Fruit fly (Drosophila melanogaster) whole organism, embryonic: ENCODE results near the gene Cyt-c-p.

Experiments used
- Awh ChIP-seq: fragments of 200-800 bp; sonication (Bioruptor generic); IDR thresholded peaks from 2 replicates; pipeline ENCODE4, ENCODE4 v1.3.6; 2022; ENCODE audit warnings: missing biosample characterization, missing genetic modification characterization
- Bteb2 ChIP-seq: fragments of 200-800 bp; sonication (Bioruptor generic); optimal IDR thresholded peaks from 2 replicates; lab custom pipeline; 2016; ENCODE audit warnings: missing biosample characterization, missing genetic modification characterization
- CG10654 ChIP-seq: fragments of 200-800 bp; sonication (Bioruptor generic); optimal IDR thresholded peaks from 2 replicates; lab custom pipeline; 2016; ENCODE audit warnings: missing biosample characterization, missing genetic modification characterization
- CG10979 ChIP-seq: fragments of 200-800 bp; sonication (Bioruptor generic); optimal IDR thresholded peaks from 2 replicates; lab custom pipeline; 2018; ENCODE audit warnings: missing biosample characterization, mild to moderate bottlenecking, missing genetic modification characterization, moderate library complexity
- CG12219 ChIP-seq: fragments of 200-800 bp; sonication (Bioruptor generic); optimal IDR thresholded peaks from 3 replicates; lab custom pipeline; 2018; ENCODE audit warnings: missing biosample characterization, mild to moderate bottlenecking, missing genetic modification characterization
- CG13287 ChIP-seq: fragments of 200-800 bp; sonication (Bioruptor generic); IDR thresholded peaks from 2 replicates; pipeline ENCODE4 v1.3.6; 2022; ENCODE audit warnings: missing biosample characterization, missing genetic modification characterization; ENCODE audit not compliant: partially characterized antibody
- CG15011 ChIP-seq: fragments of 200-800 bp; sonication (Bioruptor generic); optimal IDR thresholded peaks from 3 replicates; lab custom pipeline; 2018; ENCODE audit warnings: missing biosample characterization, mild to moderate bottlenecking, missing genetic modification characterization
- CG1647 ChIP-seq: fragments of 200-800 bp; sonication (Bioruptor generic); optimal IDR thresholded peaks from 3 replicates; lab custom pipeline; 2016; ENCODE audit warnings: missing biosample characterization, missing genetic modification characterization
- CG16863 ChIP-seq: fragments of 200-800 bp; sonication (Bioruptor generic); optimal IDR thresholded peaks from 3 replicates; lab custom pipeline; 2016; ENCODE audit warnings: missing biosample characterization, missing genetic modification characterization
- CG17802 ChIP-seq: fragments of 200-800 bp; sonication (Bioruptor generic); optimal IDR thresholded peaks from 2 replicates; lab custom pipeline; 2018; ENCODE audit warnings: missing biosample characterization, mild to moderate bottlenecking, missing genetic modification characterization, moderate library complexity
- CG2889 ChIP-seq: fragments of 200-800 bp; sonication (Bioruptor generic); IDR thresholded peaks from 3 replicates; pipeline ENCODE4 v1.3.6; 2022; ENCODE audit warnings: missing biosample characterization, missing genetic modification characterization
- CG30020 ChIP-seq: fragments of 200-800 bp; optimal IDR thresholded peaks from 2 replicates; lab custom pipeline; 2019; ENCODE audit warnings: missing biosample characterization, mild to moderate bottlenecking, missing genetic modification characterization, moderate library complexity
- CG30431 ChIP-seq: fragments of 200-800 bp; sonication (Bioruptor generic); optimal IDR thresholded peaks from 2 replicates; lab custom pipeline; 2017; ENCODE audit warnings: missing biosample characterization, missing genetic modification characterization
- CG31388 ChIP-seq: fragments of 200-800 bp; sonication (Bioruptor generic); optimal IDR thresholded peaks from 2 replicates; lab custom pipeline; 2016; ENCODE audit warnings: missing biosample characterization, missing genetic modification characterization
- CG3995 ChIP-seq: fragments of 200-800 bp; sonication (Bioruptor generic); optimal IDR thresholded peaks from 3 replicates; lab custom pipeline; 2016; ENCODE audit warnings: missing biosample characterization, missing genetic modification characterization
- CG42726 ChIP-seq: fragments of 200-800 bp; sonication (Bioruptor generic); IDR thresholded peaks from 2 replicates; pipeline ENCODE4 v1.3.6; 2022; ENCODE audit warnings: missing biosample characterization, missing genetic modification characterization; ENCODE audit not compliant: partially characterized antibody
- CG4282 ChIP-seq: fragments of 200-800 bp; sonication (Bioruptor generic); optimal IDR thresholded peaks from 2 replicates; lab custom pipeline; 2016; ENCODE audit warnings: missing biosample characterization, missing genetic modification characterization
- CG4707 ChIP-seq: fragments of 200-800 bp; sonication (Bioruptor generic); optimal IDR thresholded peaks from 2 replicates; lab custom pipeline; 2018; ENCODE audit warnings: missing biosample characterization, mild to moderate bottlenecking, missing genetic modification characterization, moderate library complexity
- CG7786 ChIP-seq: fragments of 200-800 bp; sonication (Bioruptor generic); optimal IDR thresholded peaks from 2 replicates; lab custom pipeline; 2016; ENCODE audit warnings: missing biosample characterization, missing genetic modification characterization
- CG8089 ChIP-seq: fragments of 200-800 bp; sonication (Bioruptor generic); optimal IDR thresholded peaks from 3 replicates; lab custom pipeline; 2016; ENCODE audit warnings: missing biosample characterization, missing genetic modification characterization
- CG9609 ChIP-seq: fragments of 200-800 bp; sonication (Bioruptor generic); optimal IDR thresholded peaks from 3 replicates; lab custom pipeline; 2016; ENCODE audit warnings: missing biosample characterization, missing genetic modification characterization
- Eip74EF ChIP-seq, 2 experiments: fragments of 200-800 bp in 1 of 2; fragments of >200 bp in 1 of 2; sonication (Bioruptor generic) in 1 of 2; optimal IDR thresholded peaks; 2 replicates each; lab custom pipeline; 2017 to 2019; ENCODE audit warnings: missing biosample characterization in 2 of 2, missing genetic modification characterization in 2 of 2, mild to moderate bottlenecking in 1 of 2, moderate library complexity in 1 of 2
- Ets97D ChIP-seq: fragments of 200-800 bp; sonication (Bioruptor generic); optimal IDR thresholded peaks from 3 replicates; lab custom pipeline; 2016; ENCODE audit warnings: missing biosample characterization, missing genetic modification characterization
- HHEX ChIP-seq: fragments of 200-800 bp; sonication (Bioruptor generic); optimal IDR thresholded peaks from 3 replicates; lab custom pipeline; 2017; ENCODE audit warnings: missing biosample characterization, mild to moderate bottlenecking, missing genetic modification characterization, missing genetic modification reagents
- MESR4 ChIP-seq: fragments of 200-800 bp; sonication (Bioruptor generic); optimal IDR thresholded peaks from 2 replicates; lab custom pipeline; 2018; ENCODE audit warnings: missing biosample characterization, mild to moderate bottlenecking, missing genetic modification characterization, moderate library complexity
- Side ChIP-seq: fragments of 200-800 bp; sonication (Bioruptor generic); optimal IDR thresholded peaks from 2 replicates; lab custom pipeline; 2016; ENCODE audit warnings: missing biosample characterization, missing genetic modification characterization
- Usf ChIP-seq: fragments of 200-800 bp; sonication (Bioruptor generic); optimal IDR thresholded peaks from 2 replicates; lab custom pipeline; 2017; ENCODE audit warnings: missing genotype, missing biosample characterization, missing genetic modification characterization
- Vsx1 ChIP-seq: fragments of 200-800 bp; sonication (Bioruptor generic); optimal IDR thresholded peaks from 2 replicates; lab custom pipeline; 2017; ENCODE audit warnings: missing biosample characterization, mild to moderate bottlenecking, missing genetic modification characterization, missing genetic modification reagents
- YL-1 ChIP-seq: fragments of 200-800 bp; sonication (Bioruptor generic); optimal IDR thresholded peaks from 3 replicates; lab custom pipeline; 2017; ENCODE audit warnings: missing biosample characterization, mild to moderate bottlenecking, missing genetic modification characterization
- ase ChIP-seq: fragments of 200-800 bp; sonication (Bioruptor generic); IDR thresholded peaks from 3 replicates; pipeline ENCODE4 v1.3.6; 2022; ENCODE audit warnings: missing biosample characterization, missing genetic modification characterization
- bigmax ChIP-seq: fragments of 200-800 bp; sonication (Bioruptor generic); optimal IDR thresholded peaks from 2 replicates; lab custom pipeline; 2018; ENCODE audit warnings: missing biosample characterization, mild to moderate bottlenecking, missing genetic modification characterization
- chm ChIP-seq: fragments of 200-800 bp; sonication (Bioruptor generic); IDR thresholded peaks from 2 replicates; pipeline ENCODE4 v1.3.6; 2022; ENCODE audit warnings: missing biosample characterization, missing genetic modification characterization
- dan ChIP-seq: fragments of 200-800 bp; sonication (Bioruptor generic); IDR thresholded peaks from 2 replicates; pipeline ENCODE4 v1.3.6; 2022; ENCODE audit warnings: missing biosample characterization, missing genetic modification characterization
- eve ChIP-seq, 2 experiments: fragments of >200 bp; optimal IDR thresholded peaks; 2 replicates each; lab custom pipeline; 2017; ENCODE audit warnings: missing biosample characterization in 2 of 2, missing genetic modification characterization in 2 of 2
- exex ChIP-seq: fragments of 200-800 bp; sonication (Bioruptor generic); optimal IDR thresholded peaks from 4 replicates; lab custom pipeline; 2018; ENCODE audit warnings: missing biosample characterization, mild to moderate bottlenecking, missing genetic modification characterization, moderate library complexity
- fd3F ChIP-seq: fragments of 200-800 bp; sonication (Bioruptor generic); optimal IDR thresholded peaks from 2 replicates; lab custom pipeline; 2018; ENCODE audit warnings: missing biosample characterization, mild to moderate bottlenecking, missing genetic modification characterization, moderate library complexity
- ftz-f1 ChIP-seq: fragments of 200-800 bp; sonication (Bioruptor generic); optimal IDR thresholded peaks from 2 replicates; lab custom pipeline; 2016; ENCODE audit warnings: missing biosample characterization, missing genetic modification characterization
- gce ChIP-seq: fragments of 200-800 bp; sonication (Bioruptor generic); IDR thresholded peaks from 3 replicates; pipeline ENCODE4 v1.3.6; 2022; ENCODE audit warnings: missing biosample characterization, missing genetic modification characterization
- ind ChIP-seq: fragments of 200-800 bp; sonication (Bioruptor generic); optimal IDR thresholded peaks from 3 replicates; lab custom pipeline; 2016; ENCODE audit warnings: missing biosample characterization, missing genetic modification characterization
- kah ChIP-seq: fragments of 200-800 bp; sonication (Bioruptor generic); optimal IDR thresholded peaks from 2 replicates; lab custom pipeline; 2018; ENCODE audit warnings: missing biosample characterization, mild to moderate bottlenecking, missing genetic modification characterization
- maf-S ChIP-seq: fragments of 200-800 bp; sonication (Bioruptor generic); optimal IDR thresholded peaks from 2 replicates; lab custom pipeline; 2016; ENCODE audit warnings: missing biosample characterization, missing genetic modification characterization
- mld ChIP-seq: fragments of 200-800 bp; sonication (Bioruptor generic); IDR thresholded peaks from 3 replicates; pipeline ENCODE4 v1.3.6; 2022; ENCODE audit warnings: missing biosample characterization, missing genetic modification characterization; ENCODE audit not compliant: partially characterized antibody
- row ChIP-seq: fragments of 200-800 bp; sonication (Bioruptor generic); IDR thresholded peaks from 3 replicates; pipeline ENCODE4 v1.3.6; 2022; ENCODE audit warnings: missing biosample characterization, missing genetic modification characterization
- salm ChIP-seq: fragments of 200-800 bp; sonication (Bioruptor generic); optimal IDR thresholded peaks from 2 replicates; lab custom pipeline; 2018; ENCODE audit warnings: missing biosample characterization, mild to moderate bottlenecking, missing genetic modification characterization
- shn ChIP-seq: fragments of 200-800 bp; sonication (Bioruptor generic); optimal IDR thresholded peaks from 3 replicates; lab custom pipeline; 2016; ENCODE audit warnings: missing biosample characterization, missing genetic modification characterization
- slou ChIP-seq: fragments of 200-800 bp; sonication (Bioruptor generic); optimal IDR thresholded peaks from 3 replicates; lab custom pipeline; 2016; ENCODE audit warnings: missing biosample characterization, missing genetic modification characterization
- slp2 ChIP-seq: fragments of 200-800 bp; sonication (Bioruptor generic); optimal IDR thresholded peaks from 2 replicates; lab custom pipeline; 2016; ENCODE audit warnings: missing biosample characterization, missing genetic modification characterization
- trh ChIP-seq: fragments of 200-800 bp; sonication (Bioruptor generic); optimal IDR thresholded peaks from 2 replicates; lab custom pipeline; 2016; ENCODE audit warnings: missing biosample characterization, missing genetic modification characterization

The Cyt-c-p gene

DNA sequence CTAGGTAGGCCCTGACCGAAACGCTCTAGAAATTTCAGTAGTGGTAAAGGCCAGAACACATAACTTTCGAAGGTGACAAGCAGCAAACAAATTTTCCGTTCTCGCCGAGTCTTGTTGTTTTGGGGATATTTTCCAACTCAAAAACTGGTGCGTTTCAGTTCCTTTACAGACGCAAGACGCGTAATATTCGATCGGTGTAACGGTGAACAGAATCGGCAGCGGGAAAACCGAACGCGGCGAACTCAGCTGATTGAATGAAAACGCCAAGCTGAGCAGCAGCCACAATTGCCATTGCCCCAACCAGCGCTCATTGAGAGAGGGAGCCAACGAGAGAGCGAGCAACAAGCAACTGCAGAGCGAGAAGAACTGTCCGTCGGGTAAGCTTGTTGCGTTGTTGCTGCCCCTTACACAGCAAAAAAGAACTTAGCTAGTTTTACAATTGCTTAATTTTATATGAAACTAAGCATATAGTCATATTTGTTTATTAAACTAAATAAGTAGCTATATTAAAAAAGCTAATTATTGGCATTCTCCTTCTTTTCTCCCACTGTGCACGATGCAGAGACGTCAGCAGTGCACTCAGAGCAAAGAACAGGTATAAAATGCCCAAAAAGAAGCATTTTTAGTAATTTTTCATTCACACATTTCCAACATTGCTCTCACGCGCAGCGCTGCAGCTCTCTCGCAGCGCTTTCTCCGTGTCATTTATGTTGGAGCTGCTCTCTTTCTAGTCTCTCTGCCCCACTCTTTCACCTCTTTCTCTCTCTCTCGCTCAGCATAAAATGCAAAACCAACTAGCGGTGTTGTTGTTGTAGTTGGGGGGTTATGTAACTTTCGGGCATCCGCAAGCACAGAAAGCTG, 3.7 kb upstream of the Cyt-c-p start, which contains the start of the genes Cyt-c-d and CG31808 (continued):
- peak; percentile 95 for TF ChIP-seq ind (GFP tag; lab: Kevin White, UChicago)
- peak; percentile 88 for TF ChIP-seq Side (GFP tag; lab: Kevin White, UChicago)
- TF ChIP-seq slou (GFP tag; lab: Kevin White, UChicago) = peak; percentile 91
- TF ChIP-seq CG10654 (GFP tag; lab: Kevin White, UChicago) = peak; percentile 94
- peak; percentile 98 for TF ChIP-seq ase (GFP tag; lab: Robert Waterston, UW)
- TF ChIP-seq exex (tag; lab: Kevin White, UChicago) = peak; percentile 76
- TF ChIP-seq CG17802 (tag; lab: Kevin White, UChicago) = peak; percentile 87
- TF ChIP-seq CG1647 = peak; percentile 86
- peak; percentile 93 for TF ChIP-seq trh (GFP tag; lab: Kevin White, UChicago)
- TF ChIP-seq dan (GFP tag; lab: Robert Waterston, UW) = peak; percentile 75; the same call in 1 of the 2 replicates
- TF ChIP-seq ftz-f1 (GFP tag; lab: Kevin White, UChicago) = peak; percentile 49
- TF ChIP-seq maf-S (GFP tag; lab: Kevin White, UChicago) = peak; percentile 92
- TF ChIP-seq CG7786 (GFP tag; lab: Kevin White, UChicago) = peak; percentile 89
- peak; percentile 46 for TF ChIP-seq CG3995 (GFP tag; lab: Kevin White, UChicago)
- peak; percentile 88 for TF ChIP-seq CG9609
- peak; percentile 92 for TF ChIP-seq CG15011
- TF ChIP-seq Ets97D (GFP tag; lab: Kevin White, UChicago) = peak; percentile 84
- TF ChIP-seq CG30431 (GFP tag; lab: Kevin White, UChicago) = peak; percentile 94
- peak; percentile 98 for TF ChIP-seq CG10979 (tag; lab: Kevin White, UChicago)
- peak; percentile 88 for TF ChIP-seq slp2
- peak; percentile 98 for TF ChIP-seq salm (tag; lab: Kevin White, UChicago)
- TF ChIP-seq mld (GFP tag; lab: Robert Waterston, UW) = no peak
- TF ChIP-seq CG4282 (GFP tag; lab: Kevin White, UChicago) = peak; percentile 67
- TF ChIP-seq Bteb2 (GFP tag; lab: Kevin White, UChicago) = peak; percentile 96
- TF ChIP-seq Usf (GFP tag; lab: Kevin White, UChicago) = peak; percentile 75
- peak; percentile 94 for TF ChIP-seq HHEX (GFP tag; lab: Kevin White, UChicago)
- peak; percentile 97 for TF ChIP-seq CG12219
- TF ChIP-seq bigmax (GFP tag; lab: Kevin White, UChicago) = peak; percentile 48
- TF ChIP-seq gce (GFP tag; lab: Robert Waterston, UW) = peak; percentile 97
- peak; percentile 93 for TF ChIP-seq CG4707 (GFP tag; lab: Kevin White, UChicago)
- peak in 1 of 2 experiments; percentile 99 for TF ChIP-seq eve (GFP tag; optimal IDR thresholded peaks at IDR 0.05; lab: Kevin White, UChicago)
- peak; percentile 98 for TF ChIP-seq Vsx1
- peak; percentile 90 for TF ChIP-seq CG31388
- TF ChIP-seq kah (GFP tag; lab: Kevin White, UChicago) = peak; percentile 90
- TF ChIP-seq CG8089 = peak; percentile 87
- peak; percentile 94 for TF ChIP-seq fd3F (GFP tag; lab: Kevin White, UChicago)
- TF ChIP-seq Eip74EF (GFP tag; optimal IDR thresholded peaks at IDR 0.05; lab: Kevin White, UChicago) = peak in 1 of 2 experiments; percentile 98
- peak; percentile 98 for TF ChIP-seq Awh
- TF ChIP-seq CG42726 (GFP tag; lab: Robert Waterston, UW) = peak; percentile 25; the same call in 1 of the 2 replicates
- TF ChIP-seq shn = peak; percentile 87
- TF ChIP-seq YL-1 (GFP tag; lab: Kevin White, UChicago) = peak; percentile 90
- peak; percentile 99 for TF ChIP-seq row (GFP tag; lab: Robert Waterston, UW)
- peak; percentile 47 for TF ChIP-seq MESR4 (GFP tag; lab: Kevin White, UChicago)
- TF ChIP-seq chm (GFP tag; lab: Robert Waterston, UW) = peak; percentile 95
- TF ChIP-seq CG30020 (tag; lab: Kevin White, UChicago) = peak; percentile 81
- peak; percentile 94 for TF ChIP-seq CG16863 (GFP tag; lab: Kevin White, UChicago)
- peak; percentile 16; the same call in 1 of the 2 replicates for TF ChIP-seq CG13287
- TF ChIP-seq CG2889 = peak; percentile 95
